Worm (Caenorhabditis elegans) whole organism, late embryonic: ENCODE measurements around the gene sre-29.

ENCODE experiments used
- ama-1 ChIP-seq: fragments of 150-350 bp; optimal IDR thresholded peaks from 2 replicates; lab custom pipeline; 2014
- ceh-22 ChIP-seq: sonication (generic microtip); optimal IDR thresholded peaks from 2 replicates; lab custom pipeline; 2017; ENCODE audit warnings: missing biosample characterization, missing genetic modification characterization
- ceh-24 ChIP-seq: sonication (generic microtip); optimal IDR thresholded peaks from 2 replicates; lab custom pipeline; 2016; ENCODE audit warnings: mild to moderate bottlenecking, missing genetic modification characterization, missing compliant biosample characterization
- ceh-48 ChIP-seq: sonication (generic microtip); optimal IDR thresholded peaks from 2 replicates; lab custom pipeline; 2016; ENCODE audit warnings: missing genetic modification characterization, inconsistent platforms, missing compliant biosample characterization
- ceh-6 ChIP-seq: fragments of 200-800 bp; sonication (Bioruptor generic); optimal IDR thresholded peaks from 2 replicates; lab custom pipeline; 2018; ENCODE audit warnings: mild to moderate bottlenecking, missing genetic modification characterization, missing compliant biosample characterization
- fax-1 ChIP-seq: sonication (generic microtip); optimal IDR thresholded peaks from 2 replicates; lab custom pipeline; 2016; ENCODE audit warnings: missing genotype, missing genetic modification characterization, missing compliant biosample characterization
- pag-3 ChIP-seq: sonication (generic microtip); optimal IDR thresholded peaks from 2 replicates; lab custom pipeline; 2016; ENCODE audit warnings: missing compliant biosample characterization, missing genetic modification characterization, borderline replicate concordance
- pha-2 ChIP-seq: sonication (generic microtip); optimal IDR thresholded peaks from 2 replicates; lab custom pipeline; 2017; ENCODE audit warnings: mild to moderate bottlenecking, missing genetic modification characterization, missing compliant biosample characterization
- pha-4 ChIP-seq: fragments of 150-350 bp; optimal IDR thresholded peaks from 2 replicates; lab custom pipeline; 2018; ENCODE audit warnings: missing biosample characterization, missing genetic modification reagents, missing genetic modification characterization
- pros-1 ChIP-seq: fragments of 150-350 bp; optimal IDR thresholded peaks from 2 replicates; lab custom pipeline; 2014; ENCODE audit warnings: missing biosample characterization, missing genetic modification reagents, missing genetic modification characterization
- ref-2 ChIP-seq: sonication (generic microtip); optimal IDR thresholded peaks from 2 replicates; lab custom pipeline; 2016; ENCODE audit warnings: missing genetic modification characterization, missing compliant biosample characterization
- unc-42 ChIP-seq: sonication (generic microtip); optimal IDR thresholded peaks from 2 replicates; lab custom pipeline; 2016; ENCODE audit warnings: missing genotype, missing genetic modification characterization, missing compliant biosample characterization
- zip-5 ChIP-seq: sonication (generic microtip); optimal IDR thresholded peaks from 2 replicates; lab custom pipeline; 2016; ENCODE audit warnings: missing genetic modification characterization, missing compliant biosample characterization
- ztf-16 ChIP-seq: sonication (generic microtip); optimal IDR thresholded peaks from 2 replicates; lab custom pipeline; 2017; ENCODE audit warnings: missing genetic modification characterization, missing compliant biosample characterization

DNA sequence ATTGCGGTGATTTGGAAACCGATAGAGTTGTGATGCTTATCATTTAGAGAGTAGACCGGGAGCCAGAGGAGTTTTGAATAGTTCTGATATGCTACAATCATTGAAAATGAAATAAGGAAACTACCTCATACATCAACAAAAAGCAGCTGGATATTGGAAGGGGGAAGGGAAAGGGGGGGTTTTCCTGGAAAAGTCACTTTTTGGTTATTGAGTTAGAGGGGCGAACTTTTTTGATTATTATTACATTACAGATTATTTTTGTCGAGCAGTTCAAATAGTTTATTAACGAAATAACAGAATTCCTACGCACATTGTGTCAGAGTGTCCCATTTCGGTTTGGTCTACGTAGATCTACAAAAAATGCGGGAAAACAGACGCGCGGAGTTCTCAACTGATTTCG lies 14.9 kb downstream of the sre-29 start, which contains the start of gene sre-42:
- TF ChIP-seq pros-1 (tag; lab: Kevin White, UChicago) (no peak), ceh-24 (tag; lab: Kevin White, UChicago) (no peak), ceh-6 (GFP tag; lab: Kevin White, UChicago) (no peak), ceh-48 (tag; lab: Kevin White, UChicago) (no peak), zip-5 (no peak), fax-1 (tag; lab: Kevin White, UChicago) (no peak), ztf-16 (tag; lab: Kevin White, UChicago) (no peak), unc-42 (tag; lab: Kevin White, UChicago) (no peak), ceh-22 (tag; lab: Kevin White, UChicago) (no peak), pha-4 (no peak), pag-3 (tag; lab: Kevin White, UChicago) (no peak), ref-2 (tag; lab: Kevin White, UChicago) (no peak), ama-1 (lab: Kevin White, UChicago) (no peak), pha-2 (tag; lab: Kevin White, UChicago) (no peak)
